Worm (Caenorhabditis elegans) whole organism, early embryonic: Measurements from ENCODE around the gene Y43B11AR.3.

Experiments
- B0310.2 ChIP-seq: sonication (generic microtip); optimal IDR thresholded peaks from 2 replicates; lab custom pipeline; 2016; ENCODE audit warnings: mild to moderate bottlenecking, missing genetic modification characterization, missing compliant biosample characterization
- F13C5.2 ChIP-seq: sonication (generic microtip); optimal IDR thresholded peaks from 2 replicates; lab custom pipeline; 2017; ENCODE audit warnings: mild to moderate bottlenecking, missing genetic modification characterization, inconsistent platforms, missing compliant biosample characterization
- aly-1 ChIP-seq: sonication (generic microtip); optimal IDR thresholded peaks from 2 replicates; lab custom pipeline; 2016; ENCODE audit warnings: missing genetic modification characterization, missing compliant biosample characterization
- ama-1 ChIP-seq: fragments of 150-350 bp; optimal IDR thresholded peaks from 2 replicates; lab custom pipeline; 2014
- ceh-13 ChIP-seq: fragments of 200-800 bp; sonication (Bioruptor generic); optimal IDR thresholded peaks from 2 replicates; lab custom pipeline; 2018; ENCODE audit warnings: mild to moderate bottlenecking, missing genetic modification characterization, missing compliant biosample characterization
- ceh-36 ChIP-seq: sonication (generic microtip); optimal IDR thresholded peaks from 2 replicates; lab custom pipeline; 2016; ENCODE audit warnings: missing genetic modification characterization, inconsistent platforms, missing compliant biosample characterization
- ets-7 ChIP-seq: sonication (generic microtip); optimal IDR thresholded peaks from 2 replicates; lab custom pipeline; 2016; ENCODE audit warnings: missing genotype, missing genetic modification characterization, missing compliant biosample characterization
- flt-1 ChIP-seq: fragments of 200-800 bp; sonication (Bioruptor generic); IDR thresholded peaks from 2 replicates; pipeline ENCODE4 v1.3.6; 2022; ENCODE audit warnings: missing genetic modification characterization, missing compliant biosample characterization
- hmbx-1 ChIP-seq: sonication (generic microtip); optimal IDR thresholded peaks from 2 replicates; lab custom pipeline; 2016; ENCODE audit warnings: mild to moderate bottlenecking, missing genetic modification characterization, missing compliant biosample characterization
- hmg-4 ChIP-seq: fragments of 200-800 bp; sonication (Bioruptor generic); optimal IDR thresholded peaks from 2 replicates; lab custom pipeline; 2018; ENCODE audit warnings: mild to moderate bottlenecking, missing genetic modification characterization, missing compliant biosample characterization
- hnd-1 ChIP-seq: sonication (generic microtip); optimal IDR thresholded peaks from 2 replicates; lab custom pipeline; 2016; ENCODE audit warnings: missing genetic modification characterization, missing compliant biosample characterization
- pes-1 ChIP-seq: fragments of 200-800 bp; sonication (Bioruptor generic); IDR thresholded peaks from 2 replicates; pipeline ENCODE4 v1.3.6; 2022; ENCODE audit warnings: missing genetic modification reagents, missing genetic modification characterization, missing compliant biosample characterization
- scrt-1 ChIP-seq: fragments of 200-800 bp; sonication (Bioruptor generic); IDR thresholded peaks from 2 replicates; pipeline ENCODE4 v1.3.6; 2022; ENCODE audit warnings: missing genetic modification characterization, missing compliant biosample characterization
- sea-1 ChIP-seq: fragments of 200-800 bp; sonication (Bioruptor generic); conservative IDR thresholded peaks from 2 replicates; pipeline ENCODE4 v1.3.6; 2022; ENCODE audit warnings: missing genetic modification characterization, missing compliant biosample characterization
- tbx-11 ChIP-seq: fragments of 200-800 bp; sonication (Bioruptor generic); IDR thresholded peaks from 2 replicates; pipeline ENCODE4 v1.3.6; 2022; ENCODE audit warnings: missing genetic modification characterization, missing compliant biosample characterization
- tbx-37 ChIP-seq: fragments of 200-800 bp; sonication (Bioruptor generic); conservative IDR thresholded peaks from 2 replicates; pipeline ENCODE4 v1.3.6; 2022; ENCODE audit warnings: missing genetic modification reagents, missing genetic modification characterization, missing compliant biosample characterization
- tra-4 ChIP-seq: sonication (generic microtip); optimal IDR thresholded peaks from 2 replicates; lab custom pipeline; 2017; ENCODE audit warnings: missing genetic modification characterization, missing compliant biosample characterization

The Y43B11AR.3 gene

DNA sequence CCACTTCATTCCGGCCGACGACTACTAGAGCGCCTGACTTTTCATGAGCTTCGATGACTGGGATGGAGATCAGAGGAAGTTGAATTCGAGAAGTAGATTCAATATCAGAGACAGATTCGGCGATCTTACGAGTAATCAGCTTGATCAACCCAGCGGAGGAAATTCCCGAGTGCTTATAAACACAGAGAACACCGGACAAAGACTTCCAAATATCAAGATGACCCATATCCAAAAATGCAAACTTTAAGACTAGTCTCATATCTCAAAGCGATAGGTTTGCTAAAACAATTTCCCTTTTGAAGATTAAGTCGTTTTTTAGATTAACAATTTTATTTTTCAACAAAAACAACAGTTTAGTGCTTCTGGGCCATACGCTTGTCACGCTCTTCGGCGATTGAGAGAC, at the start of gene Y43B11AR.3:
Gene Y43B11AR.3 (minus strand): TSS at position 335 of the 403 bp plus-strand sequence.
- TF ChIP-seq hmg-4 (no peak), scrt-1 (GFP tag; lab: Robert Waterston, UW) (no peak), B0310.2 (tag; lab: Kevin White, UChicago) (no peak), ama-1 (lab: Kevin White, UChicago) (no peak), flt-1 (GFP tag; lab: Robert Waterston, UW) (no peak), tra-4 (tag; lab: Kevin White, UChicago) (no peak), ceh-36 (tag; lab: Kevin White, UChicago) (no peak), aly-1 (no peak), ceh-13 (GFP tag; lab: Kevin White, UChicago) (no peak), sea-1 (GFP tag; lab: Robert Waterston, UW) (no peak), F13C5.2 (tag; lab: Kevin White, UChicago) (no peak), tbx-37 (GFP tag; lab: Robert Waterston, UW) (no peak), pes-1 (GFP tag; lab: Robert Waterston, UW) (no peak)

- TF ChIP-seq tbx-37 (GFP tag; lab: Robert Waterston, UW) (0 out of 2 replicates have a peak, but pooled peaks have one; percentile 14), F13C5.2 (tag; lab: Kevin White, UChicago) (no peak)
Measured at ce11 chrIV:7133140-7133539, 49.6 kb upstream of the Y43B11AR.3 start, which contains the start of gene cyn-12. TSS of gene cyn-12 (minus strand) at chrIV:7133217.

DNA sequence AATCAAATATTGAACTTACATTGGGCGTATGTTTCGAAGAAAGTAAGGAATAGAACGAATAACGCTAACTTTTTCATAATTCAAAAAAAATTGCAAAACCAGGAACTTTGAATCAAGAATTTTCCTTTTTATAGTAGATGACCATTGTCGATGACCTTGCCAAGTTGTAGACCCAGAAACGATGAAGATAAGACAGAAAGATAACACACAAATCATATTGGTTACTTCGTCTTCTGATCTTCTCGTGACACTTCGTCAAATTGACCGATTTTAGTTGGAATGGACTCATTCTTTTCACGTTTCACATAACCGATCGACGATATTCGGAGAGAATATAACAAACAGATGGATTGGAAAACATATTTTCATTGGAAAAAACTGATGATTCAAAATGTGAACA, 48.3 kb upstream of the Y43B11AR.3 start, which contains the start of gene grsp-3:
Gene grsp-3 (minus strand): TSS at position 149 of the 400 bp plus-strand sequence.
- no peak for TF ChIP-seq tbx-37 (GFP tag; lab: Robert Waterston, UW)
- TF ChIP-seq flt-1 (GFP tag; lab: Robert Waterston, UW): no peak
- TF ChIP-seq hnd-1 (tag; lab: Kevin White, UChicago): no peak
- no peak for TF ChIP-seq ceh-13 (GFP tag; lab: Kevin White, UChicago)
- no peak for TF ChIP-seq tra-4 (tag; lab: Kevin White, UChicago)
- no peak for TF ChIP-seq aly-1
- no peak for TF ChIP-seq hmg-4
- TF ChIP-seq ets-7 (tag; lab: Kevin White, UChicago): no peak
- no peak for TF ChIP-seq sea-1 (GFP tag; lab: Robert Waterston, UW)
- TF ChIP-seq scrt-1 (GFP tag; lab: Robert Waterston, UW): no peak
- no peak for TF ChIP-seq ceh-36 (tag; lab: Kevin White, UChicago)

DNA sequence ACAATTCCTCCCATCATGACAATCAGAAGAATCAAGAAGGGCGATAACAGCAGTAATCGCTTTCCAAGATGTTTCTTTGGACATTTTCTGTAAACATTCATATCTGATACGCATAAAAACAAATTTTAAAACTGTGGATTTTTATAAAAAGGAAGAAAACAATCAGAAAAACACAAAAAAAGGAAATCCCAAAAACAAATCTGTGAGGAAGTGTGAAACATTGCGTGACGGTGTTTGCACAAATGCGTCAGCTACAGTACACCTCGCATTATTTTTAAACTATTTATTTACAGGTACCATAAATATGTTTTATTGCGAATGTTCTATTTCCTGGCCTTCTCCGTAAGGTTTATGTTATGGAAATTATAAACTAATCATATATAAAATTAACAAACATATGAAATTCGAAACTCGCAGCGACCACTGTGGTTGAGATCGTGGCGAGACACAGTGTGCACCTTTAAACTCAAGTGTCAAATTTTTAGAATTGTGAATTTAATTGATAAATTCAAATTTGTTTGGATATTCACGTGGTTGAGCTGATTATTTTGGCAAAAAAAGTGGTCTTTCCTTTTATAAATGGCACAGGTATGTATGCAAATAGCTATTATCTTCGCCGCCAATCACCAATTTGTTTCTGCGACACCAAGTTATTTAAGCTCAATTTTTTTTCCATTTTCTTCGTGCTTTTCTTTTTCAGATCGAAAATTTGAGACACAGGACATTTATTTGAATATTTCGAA, 38.0 kb upstream of the Y43B11AR.3 start, which contains the start of the genes C34D4.10 and str-48:
Gene C34D4.10 (minus strand): TSS at position 101 of the 743 bp plus-strand sequence.
Gene str-48 (plus strand): TSS at position 693 of the 743 bp plus-strand sequence.
- no peak for TF ChIP-seq hmbx-1
- TF ChIP-seq hnd-1 (tag; lab: Kevin White, UChicago): no peak
- TF ChIP-seq tbx-11 (GFP tag; lab: Robert Waterston, UW): no peak
- no peak for TF ChIP-seq sea-1 (GFP tag; lab: Robert Waterston, UW)

DNA sequence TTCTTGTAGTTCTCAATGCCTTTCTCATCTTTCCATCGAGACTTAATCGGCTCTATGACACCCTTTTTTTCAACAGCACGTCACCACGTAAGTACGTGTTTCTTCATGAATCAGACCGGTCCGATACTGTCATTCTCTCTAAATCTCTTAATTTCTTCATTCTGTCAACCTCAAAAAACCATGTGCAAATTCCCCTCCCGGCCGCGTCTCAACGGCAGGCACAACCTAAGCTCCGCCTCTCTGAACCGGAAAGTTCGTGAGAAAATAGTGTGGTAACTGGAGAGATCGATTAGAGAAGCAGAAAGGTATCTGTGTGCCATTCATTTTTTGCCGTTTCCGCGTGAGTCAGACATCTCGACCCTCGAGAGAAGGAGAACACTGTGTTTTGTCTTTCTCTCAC, 31.1 kb upstream of the Y43B11AR.3 start, which contains the start of gene nas-8:
Gene nas-8 (plus strand): TSS at position 301 of the 400 bp plus-strand sequence.
- no peak for TF ChIP-seq ets-7 (tag; lab: Kevin White, UChicago)
- TF ChIP-seq ceh-36 (tag; lab: Kevin White, UChicago): no peak
- TF ChIP-seq hnd-1 (tag; lab: Kevin White, UChicago): no peak

DNA sequence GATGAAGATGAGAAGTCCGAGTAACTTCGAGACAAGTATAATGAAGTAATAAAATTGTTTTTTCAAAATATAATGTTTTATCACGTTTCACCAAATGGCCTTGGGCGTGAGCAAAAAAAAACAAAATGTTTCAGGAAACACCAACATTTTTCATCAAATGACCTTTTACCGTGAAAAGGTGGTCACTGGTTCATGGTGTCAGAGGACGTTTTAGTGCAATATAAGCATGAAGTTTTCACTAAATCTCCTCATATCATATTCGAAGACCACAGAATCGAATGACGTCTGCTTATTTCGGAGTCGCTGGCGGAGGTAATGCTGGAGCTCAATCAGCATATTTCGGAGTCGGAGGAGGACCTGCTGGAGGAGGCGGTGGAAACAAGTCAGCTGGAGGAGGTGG, 27.8 kb upstream of the Y43B11AR.3 start, which contains the start of the genes ZC477.7 and ssq-3:
Gene ZC477.7 (minus strand): TSS at position 101 of the 400 bp plus-strand sequence.
Gene ssq-3 (plus strand): TSS at position 251 of the 400 bp plus-strand sequence.
- TF ChIP-seq tbx-37 (GFP tag; lab: Robert Waterston, UW) (no peak), F13C5.2 (tag; lab: Kevin White, UChicago) (no peak), ama-1 (lab: Kevin White, UChicago) (no peak), aly-1 (no peak), hmbx-1 (no peak), pes-1 (GFP tag; lab: Robert Waterston, UW) (no peak), ets-7 (tag; lab: Kevin White, UChicago) (no peak), B0310.2 (tag; lab: Kevin White, UChicago) (no peak), scrt-1 (GFP tag; lab: Robert Waterston, UW) (no peak), flt-1 (GFP tag; lab: Robert Waterston, UW) (no peak), hnd-1 (tag; lab: Kevin White, UChicago) (no peak), ceh-36 (tag; lab: Kevin White, UChicago) (no peak), sea-1 (GFP tag; lab: Robert Waterston, UW) (no peak), hmg-4 (no peak), tra-4 (tag; lab: Kevin White, UChicago) (no peak), ceh-13 (GFP tag; lab: Kevin White, UChicago) (no peak), tbx-11 (GFP tag; lab: Robert Waterston, UW) (no peak)

DNA sequence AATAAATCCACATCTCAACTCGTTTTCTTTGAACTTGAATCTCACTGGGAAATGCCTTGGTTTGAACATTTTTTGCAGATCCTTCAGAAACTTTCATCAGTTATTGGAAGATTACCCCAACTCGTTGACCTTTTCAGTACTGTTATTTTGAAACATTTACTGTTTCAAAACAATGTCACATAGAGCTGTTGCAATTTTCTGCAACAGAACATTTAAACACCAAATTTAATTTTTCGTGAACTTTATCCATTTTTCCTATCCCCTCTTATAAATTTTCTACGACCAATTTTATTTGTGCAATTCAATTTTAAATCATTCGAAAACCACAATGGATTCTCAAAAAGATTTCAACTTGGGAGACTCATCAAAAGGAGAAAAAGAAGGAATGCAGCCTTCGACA, 24.4 kb upstream of the Y43B11AR.3 start, which contains the start of gene ZC477.2:
Gene ZC477.2 (plus strand): TSS at position 301 of the 400 bp plus-strand sequence.
- no peak for TF ChIP-seq ceh-36 (tag; lab: Kevin White, UChicago)
- no peak for TF ChIP-seq sea-1 (GFP tag; lab: Robert Waterston, UW)
- no peak for TF ChIP-seq ama-1 (lab: Kevin White, UChicago)
- TF ChIP-seq hmbx-1: no peak
- no peak for TF ChIP-seq hmg-4
- no peak for TF ChIP-seq B0310.2 (tag; lab: Kevin White, UChicago)
- TF ChIP-seq tbx-11 (GFP tag; lab: Robert Waterston, UW): no peak
- no peak for TF ChIP-seq flt-1 (GFP tag; lab: Robert Waterston, UW)
- no peak for TF ChIP-seq aly-1
- TF ChIP-seq scrt-1 (GFP tag; lab: Robert Waterston, UW): no peak
- TF ChIP-seq ets-7 (tag; lab: Kevin White, UChicago): no peak
- TF ChIP-seq tra-4 (tag; lab: Kevin White, UChicago): no peak
- TF ChIP-seq tbx-37 (GFP tag; lab: Robert Waterston, UW): no peak
- no peak for TF ChIP-seq ceh-13 (GFP tag; lab: Kevin White, UChicago)
- no peak for TF ChIP-seq F13C5.2 (tag; lab: Kevin White, UChicago)
- no peak for TF ChIP-seq pes-1 (GFP tag; lab: Robert Waterston, UW)
- TF ChIP-seq hnd-1 (tag; lab: Kevin White, UChicago): no peak
